Worm (Caenorhabditis elegans) whole organism, mixed stage, embryonic: ENCODE measurements around the gene T01G5.7.

Experiments
- ces-1 ChIP-seq: fragments of 150-350 bp; optimal IDR thresholded peaks from 2 replicates; lab custom pipeline; 2014; ENCODE audit warnings: missing biosample characterization, missing genetic modification reagents, missing genetic modification characterization
- elt-1 ChIP-seq: sonication (generic microtip); optimal IDR thresholded peaks from 2 replicates; lab custom pipeline; 2017; ENCODE audit warnings: missing genetic modification characterization, mild to moderate bottlenecking, missing compliant biosample characterization, antibody characterized with exemption, moderate library complexity, borderline replicate concordance; ENCODE audit not compliant: insufficient read depth
- lsy-2 ChIP-seq: fragments of 150-350 bp; optimal IDR thresholded peaks from 2 replicates; lab custom pipeline; 2014; ENCODE audit warnings: missing biosample characterization, missing genetic modification characterization
- nhr-28 ChIP-seq: fragments of 150-350 bp; optimal IDR thresholded peaks from 2 replicates; lab custom pipeline; 2014; ENCODE audit warnings: missing biosample characterization, missing genetic modification characterization
- nhr-76 ChIP-seq: sonication (generic microtip); optimal IDR thresholded peaks from 2 replicates; lab custom pipeline; 2017; ENCODE audit warnings: missing biosample characterization, missing genetic modification characterization
- sptf-1 ChIP-seq: sonication (generic microtip); optimal IDR thresholded peaks from 2 replicates; lab custom pipeline; 2017; ENCODE audit warnings: mild to moderate bottlenecking, missing genetic modification characterization, moderate library complexity, missing compliant biosample characterization
- unc-39 ChIP-seq: fragments of 150-350 bp; optimal IDR thresholded peaks from 2 replicates; lab custom pipeline; 2014; ENCODE audit warnings: missing biosample characterization, missing genetic modification characterization

DNA sequence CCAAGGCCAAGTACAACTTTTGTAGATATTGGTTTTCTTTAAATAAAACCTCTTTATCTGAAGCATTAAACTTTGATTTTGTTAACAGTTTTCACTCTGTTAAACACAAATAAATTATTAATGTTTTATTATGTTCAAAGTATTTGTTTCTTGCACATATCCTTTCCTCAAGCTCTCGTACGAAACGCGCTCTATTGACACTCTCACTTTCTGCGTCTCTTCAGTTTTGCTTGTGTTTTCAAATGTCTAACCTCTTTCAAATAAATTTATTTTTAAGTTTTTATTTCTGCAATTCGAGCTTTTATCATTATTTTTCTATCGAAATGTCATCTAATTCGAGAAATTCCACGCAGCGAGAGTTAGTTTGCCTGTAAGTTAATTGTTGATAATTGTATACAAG is 32.0 kb downstream of the T01G5.7 start, which contains the start of gene K08F9.4:
- TF ChIP-seq elt-1 (tag; lab: Kevin White, UChicago) (no peak), nhr-28 (tag; lab: Kevin White, UChicago) (no peak), sptf-1 (tag; lab: Kevin White, UChicago) (no peak), lsy-2 (peak; percentile 55), nhr-76 (tag; lab: Kevin White, UChicago) (no peak), ces-1 (GFP tag; lab: Kevin White, UChicago) (peak; percentile 59), unc-39 (no peak)
